Fruit fly (Drosophila melanogaster): Measurements from ENCODE around the gene Ccp84Ag.

Ccp84Ag gene

DNA sequence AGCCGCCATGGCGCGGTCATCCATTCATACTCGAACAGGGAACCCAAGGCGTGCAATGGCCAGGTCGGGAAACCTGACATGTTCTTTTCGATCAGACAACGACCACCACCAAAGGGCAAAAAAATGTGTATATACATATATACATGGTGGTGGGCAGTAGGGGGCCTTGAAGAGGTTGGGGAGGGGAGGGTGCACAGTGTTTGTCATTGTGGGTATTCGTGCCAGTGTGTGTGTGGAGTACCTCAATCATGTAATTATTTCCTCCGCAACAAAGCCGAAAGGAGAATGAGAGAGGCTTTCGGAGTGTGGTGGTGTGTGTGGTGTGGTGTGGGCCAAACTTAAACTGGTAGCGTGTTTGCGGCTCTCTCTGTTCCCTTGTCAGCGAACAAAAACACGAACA lies 39.6 kb downstream of the Ccp84Ag start (continued):
- no peak for TF ChIP-seq tll (GFP tag; optimal IDR thresholded peaks at IDR 0.05)
- TF ChIP-seq Antp (GFP tag; optimal IDR thresholded peaks at IDR 0.05) = no peak
- TF ChIP-seq pros (GFP tag; optimal IDR thresholded peaks at IDR 0.05) = peak; percentile 47
- 0 out of 4 replicates have a peak, but pooled peaks have one; percentile 26 for TF ChIP-seq chinmo (GFP tag; IDR thresholded peaks at IDR 0.05; ENCODE audit: partially characterized antibody)
- TF ChIP-seq CG10431 (GFP tag; optimal IDR thresholded peaks at IDR 0.05) = peak; percentile 73
- TF ChIP-seq Nf-YC (tag; optimal IDR thresholded peaks at IDR 0.05) = peak; percentile 64
- no peak for TF ChIP-seq CG9876 (GFP tag; optimal IDR thresholded peaks at IDR 0.05)
- peak; percentile 70 for TF ChIP-seq cg (GFP tag; optimal IDR thresholded peaks at IDR 0.05)
- 0 out of 4 replicates have a peak, but pooled peaks have one; percentile 23 for TF ChIP-seq Dll (GFP tag; IDR thresholded peaks at IDR 0.05; ENCODE audit: partially characterized antibody)

dm6 chr3R:6735722-6736121 lies 49.2 kb downstream of the Ccp84Ag start:
- TF ChIP-seq odd (GFP tag; optimal IDR thresholded peaks at IDR 0.05) (no peak), CG15601 (tag; optimal IDR thresholded peaks at IDR 0.05) (no peak), CG32767 (GFP tag; IDR thresholded peaks at IDR 0.05) (no peak), CG11085 (GFP tag; IDR thresholded peaks at IDR 0.05) (no peak), gcm (GFP tag; optimal IDR thresholded peaks at IDR 0.05) (no peak), twi (tag; optimal IDR thresholded peaks at IDR 0.05) (peak; percentile 61), tll (GFP tag; optimal IDR thresholded peaks at IDR 0.05) (peak in 1 of 2 experiments; percentile 62), CG10431 (GFP tag; optimal IDR thresholded peaks at IDR 0.05) (no peak), CG9876 (GFP tag; optimal IDR thresholded peaks at IDR 0.05) (no peak), CG6854 (GFP tag; optimal IDR thresholded peaks at IDR 0.05) (no peak), Dfd (GFP tag; optimal IDR thresholded peaks at IDR 0.05) (no peak), scrt (GFP tag; optimal IDR thresholded peaks at IDR 0.05) (no peak), Meics (GFP tag; optimal IDR thresholded peaks at IDR 0.05) (no peak), CG8290 (GFP tag; optimal IDR thresholded peaks at IDR 0.05) (no peak), CG8290 (tag; optimal IDR thresholded peaks at IDR 0.05) (no peak), prd (optimal IDR thresholded peaks at IDR 0.05) (no peak), prd (GFP tag; IDR thresholded peaks at IDR 0.05) (0 out of 3 replicates have a peak, but pooled peaks have one; percentile 10), CG43689 (GFP tag; IDR thresholded peaks at IDR 0.05) (no peak), Ets97D (GFP tag; optimal IDR thresholded peaks at IDR 0.05) (no peak), repo (GFP tag; optimal IDR thresholded peaks at IDR 0.05) (no peak), Hmr (GFP tag; optimal IDR thresholded peaks at IDR 0.05) (no peak), Sry-δ (GFP tag; optimal IDR thresholded peaks at IDR 0.05) (no peak), Xbp1 (GFP tag; optimal IDR thresholded peaks at IDR 0.05) (no peak), D (optimal IDR thresholded peaks at IDR 0.05) (peak; percentile 23), D (GFP tag; optimal IDR thresholded peaks at IDR 0.05) (no peak), al (GFP tag; IDR thresholded peaks at IDR 0.05) (no peak), cad (GFP tag; optimal IDR thresholded peaks at IDR 0.05) (peak; percentile 54), CG2199 (GFP tag; IDR thresholded peaks at IDR 0.05) (0 out of 3 replicates have a peak, but pooled peaks have one; percentile 60), CG15011 (GFP tag; optimal IDR thresholded peaks at IDR 0.05) (no peak), hkb (optimal IDR thresholded peaks at IDR 0.05) (no peak), hkb (GFP tag; IDR thresholded peaks at IDR 0.05) (no peak), CG4424 (GFP tag; optimal IDR thresholded peaks at IDR 0.05) (no peak), ro (GFP tag; IDR thresholded peaks at IDR 0.05) (no peak), CG10543 (GFP tag; optimal IDR thresholded peaks at IDR 0.05) (no peak), nerfin-1 (tag; optimal IDR thresholded peaks at IDR 0.05) (peak; percentile 19), Nf-YC (tag; optimal IDR thresholded peaks at IDR 0.05) (no peak), zen (tag; optimal IDR thresholded peaks at IDR 0.05) (peak; percentile 77), H15 (GFP tag; IDR thresholded peaks at IDR 0.05) (no peak), CG17612 (GFP tag; IDR thresholded peaks at IDR 0.05) (no peak), CG3995 (GFP tag; optimal IDR thresholded peaks at IDR 0.05) (no peak), CkIIα-i1 (GFP tag; IDR thresholded peaks at IDR 0.05) (no peak)

All from whole organism, embryonic.